Worm (Caenorhabditis elegans) whole organism, L4 larva: Measurements from ENCODE around the gene ccd-5.

Experiments used
- D1046.2 ChIP-seq: fragments of 200-800 bp; sonication (Bioruptor generic); IDR thresholded peaks from 2 replicates; pipeline ENCODE4 v1.3.6; 2022; ENCODE audit warnings: missing genetic modification characterization, missing compliant biosample characterization
- F10B5.3 ChIP-seq: sonication (generic microtip); optimal IDR thresholded peaks from 2 replicates; lab custom pipeline; 2016; ENCODE audit warnings: mild to moderate bottlenecking, missing genetic modification characterization, missing compliant biosample characterization
- T20F7.1 ChIP-seq: fragments of 200-800 bp; sonication (Bioruptor generic); optimal IDR thresholded peaks from 2 replicates; lab custom pipeline; 2018; ENCODE audit warnings: mild to moderate bottlenecking, missing genetic modification characterization, missing compliant biosample characterization
- ZK337.2 ChIP-seq: fragments of 200-800 bp; sonication (Bioruptor generic); IDR thresholded peaks from 2 replicates; pipeline ENCODE4 v1.3.6; 2022; ENCODE audit warnings: missing genetic modification reagents, missing genetic modification characterization, missing compliant biosample characterization
- aha-1 ChIP-seq: fragments of 150-350 bp; peaks from one replicate; lab custom pipeline; 2014; ENCODE audit warnings: missing biosample characterization, missing genetic modification characterization
- aly-2 ChIP-seq: sonication (generic microtip); optimal IDR thresholded peaks from 2 replicates; lab custom pipeline; 2018; ENCODE audit warnings: missing biosample characterization, missing genetic modification characterization
- arid-1 ChIP-seq: fragments of 200-800 bp; sonication (Bioruptor generic); conservative IDR thresholded peaks from 2 replicates; pipeline ENCODE4 v1.3.6; 2022; ENCODE audit warnings: missing genetic modification reagents, missing genetic modification characterization, missing compliant biosample characterization
- ceh-20 ChIP-seq: fragments of 200-800 bp; sonication (Bioruptor generic); IDR thresholded peaks from 2 replicates; pipeline ENCODE4 v1.3.6; 2022; ENCODE audit warnings: missing genetic modification reagents, missing genetic modification characterization, missing compliant biosample characterization
- ceh-32 ChIP-seq: sonication (generic microtip); optimal IDR thresholded peaks from 2 replicates; lab custom pipeline; 2016; ENCODE audit warnings: mild to moderate bottlenecking, missing genetic modification characterization, missing compliant biosample characterization; ENCODE audit not compliant: poor library complexity
- ceh-62 ChIP-seq: sonication (generic microtip); optimal IDR thresholded peaks from 2 replicates; lab custom pipeline; 2017; ENCODE audit warnings: missing biosample characterization, missing genetic modification characterization
- ces-1 ChIP-seq: fragments of 150-350 bp; sonication (generic microtip); optimal IDR thresholded peaks from 4 replicates; lab custom pipeline; 2014; ENCODE audit warnings: missing biosample characterization, missing genetic modification reagents, missing genetic modification characterization
- ctbp-1 ChIP-seq: fragments of 200-800 bp; sonication (Bioruptor generic); IDR thresholded peaks from 2 replicates; pipeline ENCODE4 v1.3.6; 2022; ENCODE audit warnings: missing genetic modification reagents, missing genetic modification characterization, missing compliant biosample characterization
- daf-16 ChIP-seq, 3 experiments: sonication (generic microtip); optimal IDR thresholded peaks; 2 replicates each; lab custom pipeline; 2016 to 2017; ENCODE audit warnings: missing genetic modification characterization in 3 of 3, missing genetic modification reagents in 3 of 3, mild to moderate bottlenecking in 2 of 3, missing compliant biosample characterization in 2 of 3, missing biosample characterization in 1 of 3, moderate library complexity in 1 of 3
- daf-19 ChIP-seq: fragments of 200-800 bp; sonication (Bioruptor generic); conservative IDR thresholded peaks from 2 replicates; pipeline ENCODE4 v1.3.6; 2022; ENCODE audit warnings: missing genetic modification characterization, missing compliant biosample characterization
- dmd-8 ChIP-seq: fragments of 200-800 bp; sonication (Bioruptor generic); IDR thresholded peaks from 2 replicates; pipeline ENCODE4 v1.3.6; 2022; ENCODE audit warnings: missing genetic modification characterization, missing compliant biosample characterization
- duxl-1 ChIP-seq: sonication (generic microtip); optimal IDR thresholded peaks from 2 replicates; lab custom pipeline; 2016; ENCODE audit warnings: mild to moderate bottlenecking, missing genetic modification characterization, moderate library complexity, missing compliant biosample characterization; ENCODE audit not compliant: poor library complexity
- dve-1 ChIP-seq: sonication (generic microtip); optimal IDR thresholded peaks from 2 replicates; lab custom pipeline; 2017; ENCODE audit warnings: antibody characterized with exemption, mild to moderate bottlenecking, missing genetic modification characterization, missing compliant biosample characterization; ENCODE audit not compliant: insufficient read depth
- egl-27 ChIP-seq: sonication (generic microtip); optimal IDR thresholded peaks from 3 replicates; lab custom pipeline; 2017; ENCODE audit warnings: missing biosample characterization, missing genetic modification reagents, missing genetic modification characterization
- egl-43 ChIP-seq: fragments of 200-800 bp; sonication (Bioruptor generic); IDR thresholded peaks from 2 replicates; pipeline ENCODE4 v1.3.6; 2022; ENCODE audit warnings: missing genetic modification reagents, missing genetic modification characterization, missing compliant biosample characterization
- fkh-10 ChIP-seq: fragments of 150-350 bp; optimal IDR thresholded peaks from 2 replicates; lab custom pipeline; 2014; ENCODE audit warnings: missing biosample characterization, missing genetic modification reagents, missing genetic modification characterization
- fos-1 ChIP-seq: fragments of 150-350 bp; optimal IDR thresholded peaks from 2 replicates; lab custom pipeline; 2014; ENCODE audit warnings: missing biosample characterization, missing genetic modification characterization
- gei-8 ChIP-seq: fragments of 200-800 bp; sonication (Bioruptor generic); optimal IDR thresholded peaks from 2 replicates; lab custom pipeline; 2018; ENCODE audit warnings: mild to moderate bottlenecking, missing genetic modification characterization, missing compliant biosample characterization
- hif-1 ChIP-seq, 2 experiments: sonication (generic microtip); optimal IDR thresholded peaks; 2 replicates each; lab custom pipeline; 2016 to 2017; ENCODE audit warnings: missing compliant biosample characterization in 2 of 2, missing genetic modification characterization in 2 of 2, missing genetic modification reagents in 2 of 2, missing genotype in 2 of 2, mild to moderate bottlenecking in 1 of 2
- hlh-11 ChIP-seq: fragments of 200-800 bp; sonication (Bioruptor generic); optimal IDR thresholded peaks from 2 replicates; lab custom pipeline; 2018; ENCODE audit warnings: mild to moderate bottlenecking, missing genetic modification characterization, missing compliant biosample characterization
- hlh-30 ChIP-seq: sonication (generic microtip); optimal IDR thresholded peaks from 2 replicates; lab custom pipeline; 2017; ENCODE audit warnings: antibody characterized with exemption, mild to moderate bottlenecking, missing genetic modification characterization, missing compliant biosample characterization; ENCODE audit not compliant: insufficient read depth
- lim-7 ChIP-seq: fragments of 200-800 bp; sonication (Bioruptor generic); IDR thresholded peaks from 2 replicates; pipeline ENCODE4 v1.3.6; 2022; ENCODE audit warnings: missing genetic modification characterization, missing compliant biosample characterization
- lin-1 ChIP-seq: fragments of 200-800 bp; sonication (Bioruptor generic); IDR thresholded peaks from 2 replicates; pipeline ENCODE4 v1.3.6; 2022; ENCODE audit warnings: missing genetic modification reagents, missing genetic modification characterization, missing compliant biosample characterization
- lin-13 ChIP-seq: fragments of 150-350 bp; optimal IDR thresholded peaks from 2 replicates; lab custom pipeline; 2014; ENCODE audit warnings: missing biosample characterization, missing genetic modification reagents, missing genetic modification characterization
- lsy-2 ChIP-seq, 2 experiments: fragments of 150-350 bp in 1 of 2; sonication (generic microtip) in 1 of 2; optimal IDR thresholded peaks; 2 replicates each; lab custom pipeline; 2014 to 2017; ENCODE audit warnings: missing biosample characterization in 2 of 2, missing genetic modification characterization in 2 of 2
- madf-5 ChIP-seq, 2 experiments: fragments of 200-800 bp; sonication (Bioruptor generic); IDR thresholded peaks; 2 replicates each; pipeline ENCODE4 v1.3.6; 2022; ENCODE audit warnings: missing compliant biosample characterization in 2 of 2, missing genetic modification characterization in 2 of 2
- mdl-1 ChIP-seq, 2 experiments: fragments of 150-350 bp in 1 of 2; sonication (generic microtip) in 1 of 2; optimal IDR thresholded peaks; 2 replicates each; lab custom pipeline; 2014 to 2017; ENCODE audit warnings: missing biosample characterization in 2 of 2, missing genetic modification characterization in 2 of 2
- mdt-29 ChIP-seq: fragments of 200-800 bp; sonication (Bioruptor generic); IDR thresholded peaks from 2 replicates; pipeline ENCODE4 v1.3.6; 2022; ENCODE audit warnings: missing genetic modification reagents, missing genetic modification characterization, missing compliant biosample characterization
- mep-1 ChIP-seq: fragments of 150-350 bp; sonication (generic microtip); optimal IDR thresholded peaks from 3 replicates; lab custom pipeline; 2014; ENCODE audit warnings: missing biosample characterization, missing genetic modification characterization
- mes-2 ChIP-seq: sonication (generic microtip); optimal IDR thresholded peaks from 2 replicates; lab custom pipeline; 2016; ENCODE audit warnings: missing genotype, mild to moderate bottlenecking, missing genetic modification characterization, missing compliant biosample characterization; ENCODE audit not compliant: poor library complexity, severe bottlenecking
- nhr-11 ChIP-seq: fragments of 150-350 bp; optimal IDR thresholded peaks from 2 replicates; lab custom pipeline; 2014; ENCODE audit warnings: missing biosample characterization, missing genetic modification characterization
- nhr-111 ChIP-seq: fragments of 200-800 bp; sonication (Bioruptor generic); optimal IDR thresholded peaks from 2 replicates; lab custom pipeline; 2018; ENCODE audit warnings: mild to moderate bottlenecking, missing genetic modification characterization, missing compliant biosample characterization
- nhr-48 ChIP-seq: sonication (generic microtip); optimal IDR thresholded peaks from 2 replicates; lab custom pipeline; 2016; ENCODE audit warnings: mild to moderate bottlenecking, missing genetic modification characterization, missing compliant biosample characterization
- nhr-76 ChIP-seq: fragments of 150-350 bp; optimal IDR thresholded peaks from 2 replicates; lab custom pipeline; 2014; ENCODE audit warnings: missing biosample characterization, missing genetic modification characterization
- nhr-77 ChIP-seq: fragments of 150-350 bp; optimal IDR thresholded peaks from 2 replicates; lab custom pipeline; 2014; ENCODE audit warnings: missing biosample characterization, missing genetic modification characterization
- pha-4 ChIP-seq, 2 experiments: fragments of 150-350 bp in 1 of 2; fragments of 200-800 bp in 1 of 2; sonication (Bioruptor generic) in 1 of 2; IDR thresholded peaks in 1 of 2; optimal IDR thresholded peaks in 1 of 2; 2 replicates each; pipeline versions ENCODE4 v1.3.6 to Lab custom; 2014 to 2022; ENCODE audit warnings: missing genetic modification characterization in 2 of 2, missing genetic modification reagents in 2 of 2, missing biosample characterization in 1 of 2, missing compliant biosample characterization in 1 of 2
- php-3 ChIP-seq: fragments of 200-800 bp; sonication (Bioruptor generic); IDR thresholded peaks from 2 replicates; pipeline ENCODE4 v1.3.6; 2022; ENCODE audit warnings: missing genetic modification reagents, missing genetic modification characterization, missing compliant biosample characterization
- saeg-2 ChIP-seq: fragments of 200-800 bp; sonication (Bioruptor generic); IDR thresholded peaks from 2 replicates; pipeline ENCODE4 v1.3.6; 2022; ENCODE audit warnings: missing genetic modification reagents, missing genetic modification characterization, missing compliant biosample characterization
- sdz-12 ChIP-seq: fragments of 200-800 bp; sonication (Bioruptor generic); optimal IDR thresholded peaks from 2 replicates; lab custom pipeline; 2018; ENCODE audit warnings: mild to moderate bottlenecking, missing genetic modification characterization, missing compliant biosample characterization
- snpc-1.2 ChIP-seq: fragments of 200-800 bp; sonication (Bioruptor generic); IDR thresholded peaks from 2 replicates; pipeline ENCODE4 v1.3.6; 2022; ENCODE audit warnings: missing genetic modification reagents, missing genetic modification characterization, missing compliant biosample characterization
- spr-1 ChIP-seq: sonication (generic microtip); optimal IDR thresholded peaks from 2 replicates; lab custom pipeline; 2016; ENCODE audit warnings: mild to moderate bottlenecking, missing genetic modification characterization, missing compliant biosample characterization
- spr-3 ChIP-seq: fragments of 200-800 bp; sonication (Bioruptor generic); optimal IDR thresholded peaks from 2 replicates; lab custom pipeline; 2018; ENCODE audit warnings: mild to moderate bottlenecking, missing genetic modification characterization, missing compliant biosample characterization
- vab-7 ChIP-seq: fragments of 200-800 bp; sonication (Bioruptor generic); IDR thresholded peaks from 2 replicates; pipeline ENCODE4 v1.3.6; 2022; ENCODE audit warnings: missing genetic modification reagents, missing genetic modification characterization, missing compliant biosample characterization
- zag-1 ChIP-seq: fragments of 150-350 bp; optimal IDR thresholded peaks from 2 replicates; lab custom pipeline; 2014; ENCODE audit warnings: missing biosample characterization, missing genetic modification characterization
- zip-11 ChIP-seq: fragments of 200-800 bp; sonication (Bioruptor generic); IDR thresholded peaks from 2 replicates; pipeline ENCODE4 v1.3.6; 2022; ENCODE audit warnings: missing genetic modification characterization, missing compliant biosample characterization

The ccd-5 gene

DNA sequence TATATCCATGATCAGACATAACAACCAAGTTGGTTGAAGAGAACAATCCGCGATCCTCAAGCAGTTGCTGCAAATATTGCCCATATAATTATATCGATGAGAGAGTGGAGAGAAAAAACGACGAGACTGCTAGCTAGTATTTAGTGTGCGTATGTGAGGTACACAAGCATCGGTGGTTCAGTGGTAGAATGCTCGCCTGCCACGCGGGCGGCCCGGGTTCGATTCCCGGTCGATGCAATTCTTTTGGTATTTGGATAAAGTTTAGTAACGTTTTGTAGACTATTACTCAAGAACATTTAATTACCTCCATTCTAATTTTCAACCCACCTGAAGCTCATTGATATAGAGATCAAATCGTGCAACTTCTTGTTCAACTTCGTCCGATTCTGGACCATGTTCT is 40.6 kb upstream of the ccd-5 start:
- TF ChIP-seq lim-7 (GFP tag; lab: Robert Waterston, UW) = peak; percentile 93
- TF ChIP-seq gei-8 (GFP tag; lab: Kevin White, UChicago) = peak; percentile 79
- TF ChIP-seq hlh-30 (tag; lab: Kevin White, UChicago) = peak; percentile 71
- peak; percentile 64 for TF ChIP-seq spr-3 (GFP tag; lab: Kevin White, UChicago)
- peak; percentile 70 for TF ChIP-seq php-3 (GFP tag; lab: Robert Waterston, UW)
- peak; percentile 88 for TF ChIP-seq mes-2 (tag; lab: Kevin White, UChicago)
- peak; percentile 73 to 89; a peak in 3 of 4 replicates for TF ChIP-seq madf-5 (GFP tag; IDR thresholded peaks at IDR 0.05; lab: Robert Waterston, UW)
- TF ChIP-seq ceh-62 (tag; lab: Kevin White, UChicago) = no peak
- peak; percentile 58 for TF ChIP-seq T20F7.1
- peak; percentile 27 for TF ChIP-seq nhr-77 (tag; lab: Kevin White, UChicago)
- TF ChIP-seq hif-1 (tag; optimal IDR thresholded peaks at IDR 0.05; lab: Kevin White, UChicago) = peak in 1 of 2 experiments; percentile 54
- TF ChIP-seq ctbp-1 (GFP tag; lab: Robert Waterston, UW) = peak; percentile 75; the same call in 1 of the 2 replicates
- no peak for TF ChIP-seq fkh-10 (GFP tag; lab: Kevin White, UChicago)
- peak; percentile 14 for TF ChIP-seq nhr-48 (tag; lab: Kevin White, UChicago)
- peak; percentile 96 for TF ChIP-seq dmd-8 (GFP tag; lab: Robert Waterston, UW)
- no peak for TF ChIP-seq egl-27 (tag; lab: Kevin White, UChicago)
- TF ChIP-seq zip-11 (GFP tag; lab: Robert Waterston, UW) = peak; percentile 90
- no peak for TF ChIP-seq nhr-76 (tag; lab: Kevin White, UChicago)
- no peak for TF ChIP-seq F10B5.3 (tag; lab: Kevin White, UChicago)
- TF ChIP-seq nhr-111 (GFP tag; lab: Kevin White, UChicago) = peak; percentile 87
- peak; percentile 73 to 84 for TF ChIP-seq daf-16 (GFP tag; optimal IDR thresholded peaks at IDR 0.05; lab: Kevin White, UChicago)
- TF ChIP-seq daf-16 (tag; optimal IDR thresholded peaks at IDR 0.05; lab: Kevin White, UChicago) = no peak
- TF ChIP-seq mdt-29 (GFP tag; lab: Robert Waterston, UW) = peak; percentile 64; the same call in 1 of the 2 replicates
- peak; percentile 94 for TF ChIP-seq aha-1 (tag; lab: Kevin White, UChicago)
- TF ChIP-seq snpc-1.2 (GFP tag; lab: Robert Waterston, UW) = peak; percentile 89
- TF ChIP-seq ces-1 (GFP tag; lab: Kevin White, UChicago) = no peak
- TF ChIP-seq saeg-2 (GFP tag; lab: Robert Waterston, UW) = no peak
- no peak for TF ChIP-seq ceh-32
- TF ChIP-seq sdz-12 = peak; percentile 83
- no peak for TF ChIP-seq fos-1 (tag; lab: Kevin White, UChicago)
- no peak for TF ChIP-seq dve-1
- peak; percentile 89 for TF ChIP-seq vab-7 (GFP tag; lab: Robert Waterston, UW)
- TF ChIP-seq spr-1 = peak; percentile 53
- peak; percentile 63 for TF ChIP-seq hlh-11 (tag; lab: Kevin White, UChicago)
- peak; percentile 77 for TF ChIP-seq ceh-20
- TF ChIP-seq lin-13 (GFP tag; lab: Kevin White, UChicago) = peak; percentile 78
- TF ChIP-seq zag-1 (tag; lab: Kevin White, UChicago) = no peak
- no peak for TF ChIP-seq nhr-11 (tag; lab: Kevin White, UChicago)
- TF ChIP-seq lin-1 (GFP tag; lab: Robert Waterston, UW) = peak; percentile 80
- peak; percentile 80 for TF ChIP-seq daf-19 (GFP tag; lab: Robert Waterston, UW)
- peak; percentile 47; the same call in 1 of the 2 replicates for TF ChIP-seq ZK337.2 (GFP tag; lab: Robert Waterston, UW)
- no peak for TF ChIP-seq aly-2
- peak in 1 of 2 experiments; percentile 62 for TF ChIP-seq mdl-1 (tag; optimal IDR thresholded peaks at IDR 0.05; lab: Kevin White, UChicago)
- peak; percentile 85 for TF ChIP-seq mep-1 (tag; lab: Kevin White, UChicago)
- peak in 1 of 2 experiments; percentile 68 for TF ChIP-seq lsy-2 (tag; optimal IDR thresholded peaks at IDR 0.05; lab: Kevin White, UChicago)
- peak; percentile 74; the same call in 1 of the 2 replicates for TF ChIP-seq D1046.2 (GFP tag; lab: Robert Waterston, UW)
- peak; percentile 77 for TF ChIP-seq duxl-1 (tag; lab: Kevin White, UChicago)
- peak; percentile 96 for TF ChIP-seq pha-4 (GFP tag; IDR thresholded peaks at IDR 0.05; lab: Robert Waterston, UW)
- TF ChIP-seq pha-4 (tag; optimal IDR thresholded peaks at IDR 0.05; lab: Kevin White, UChicago) = no peak
- TF ChIP-seq arid-1 (GFP tag; lab: Robert Waterston, UW) = peak; percentile 91
- peak; percentile 96 for TF ChIP-seq egl-43
